Fruit fly (Drosophila melanogaster) whole organism, embryonic: ENCODE data around the gene CG8564.

Source experiments
- Ada2b ChIP-seq: fragments of 200-800 bp; sonication (Bioruptor generic); IDR thresholded peaks from 2 replicates; pipeline ENCODE4 v1.3.6; 2022; ENCODE audit warnings: missing biosample characterization, missing genetic modification characterization
- CG10979 ChIP-seq: fragments of 200-800 bp; sonication (Bioruptor generic); optimal IDR thresholded peaks from 2 replicates; lab custom pipeline; 2018; ENCODE audit warnings: missing biosample characterization, mild to moderate bottlenecking, missing genetic modification characterization, moderate library complexity
- CG12155 ChIP-seq: fragments of 200-800 bp; sonication (Bioruptor generic); optimal IDR thresholded peaks from 3 replicates; lab custom pipeline; 2016; ENCODE audit warnings: missing biosample characterization, missing genetic modification characterization
- CG16815 ChIP-seq: fragments of 200-800 bp; sonication (Bioruptor generic); optimal IDR thresholded peaks from 3 replicates; lab custom pipeline; 2017; ENCODE audit warnings: missing biosample characterization, mild to moderate bottlenecking, missing genetic modification characterization
- CG17802 ChIP-seq: fragments of 200-800 bp; sonication (Bioruptor generic); optimal IDR thresholded peaks from 2 replicates; lab custom pipeline; 2018; ENCODE audit warnings: missing biosample characterization, mild to moderate bottlenecking, missing genetic modification characterization, moderate library complexity
- CG18599 ChIP-seq: fragments of 200-800 bp; sonication (Bioruptor generic); optimal IDR thresholded peaks from 3 replicates; lab custom pipeline; 2017; ENCODE audit warnings: missing biosample characterization, missing genetic modification characterization, mild to moderate bottlenecking, moderate library complexity, missing genetic modification reagents
- CG2875 ChIP-seq: fragments of 200-800 bp; sonication (Bioruptor generic); optimal IDR thresholded peaks from 2 replicates; lab custom pipeline; 2017; ENCODE audit warnings: missing biosample characterization, mild to moderate bottlenecking, missing genetic modification characterization, missing genetic modification reagents
- CG30020 ChIP-seq: fragments of 200-800 bp; optimal IDR thresholded peaks from 2 replicates; lab custom pipeline; 2019; ENCODE audit warnings: missing biosample characterization, mild to moderate bottlenecking, missing genetic modification characterization, moderate library complexity
- CG33557 ChIP-seq: fragments of 200-800 bp; sonication (Bioruptor generic); optimal IDR thresholded peaks from 2 replicates; lab custom pipeline; 2019; ENCODE audit warnings: missing biosample characterization, mild to moderate bottlenecking, missing genetic modification characterization, moderate library complexity
- CG4707 ChIP-seq: fragments of 200-800 bp; sonication (Bioruptor generic); optimal IDR thresholded peaks from 2 replicates; lab custom pipeline; 2018; ENCODE audit warnings: missing biosample characterization, mild to moderate bottlenecking, missing genetic modification characterization, moderate library complexity
- CG4854 ChIP-seq: fragments of 200-800 bp; sonication (Bioruptor generic); optimal IDR thresholded peaks from 2 replicates; lab custom pipeline; 2016; ENCODE audit warnings: missing biosample characterization, missing genetic modification characterization, inconsistent platforms
- CG5180 ChIP-seq: fragments of 200-800 bp; sonication (Bioruptor generic); optimal IDR thresholded peaks from 3 replicates; lab custom pipeline; 2017; ENCODE audit warnings: missing biosample characterization, missing genetic modification characterization, mild to moderate bottlenecking, moderate library complexity, missing genetic modification reagents
- CG5953 ChIP-seq: fragments of 200-800 bp; sonication (Bioruptor generic); IDR thresholded peaks from 2 replicates; pipeline ENCODE4 v1.3.6; 2022; ENCODE audit warnings: missing biosample characterization, missing genetic modification characterization
- CG7786 ChIP-seq: fragments of 200-800 bp; sonication (Bioruptor generic); optimal IDR thresholded peaks from 2 replicates; lab custom pipeline; 2016; ENCODE audit warnings: missing biosample characterization, missing genetic modification characterization
- CG7987 ChIP-seq: fragments of 200-800 bp; sonication (Bioruptor generic); optimal IDR thresholded peaks from 2 replicates; lab custom pipeline; 2018; ENCODE audit warnings: missing biosample characterization, mild to moderate bottlenecking, missing genetic modification characterization, moderate library complexity
- CG8944 ChIP-seq: fragments of 200-800 bp; sonication (Bioruptor generic); optimal IDR thresholded peaks from 3 replicates; lab custom pipeline; 2016; ENCODE audit warnings: missing biosample characterization, missing genetic modification characterization
- CG9932 ChIP-seq: fragments of 200-800 bp; sonication (Bioruptor generic); IDR thresholded peaks from 2 replicates; pipeline ENCODE4 v1.3.6; 2022; ENCODE audit warnings: missing biosample characterization, missing genetic modification characterization
- Chrac-16 ChIP-seq: fragments of 200-800 bp; sonication (Bioruptor generic); optimal IDR thresholded peaks from 3 replicates; lab custom pipeline; 2016; ENCODE audit warnings: missing biosample characterization, missing genetic modification characterization
- CkIIα-i1 ChIP-seq: fragments of 200-800 bp; sonication (Bioruptor generic); IDR thresholded peaks from 2 replicates; pipeline ENCODE4 v1.3.6; 2022; ENCODE audit warnings: missing biosample characterization, missing genetic modification characterization
- Dad ChIP-seq: fragments of 200-800 bp; sonication (Bioruptor generic); optimal IDR thresholded peaks from 3 replicates; lab custom pipeline; 2016; ENCODE audit warnings: missing biosample characterization, missing genetic modification characterization
- Ets97D ChIP-seq: fragments of 200-800 bp; sonication (Bioruptor generic); optimal IDR thresholded peaks from 3 replicates; lab custom pipeline; 2016; ENCODE audit warnings: missing biosample characterization, missing genetic modification characterization
- HLH54F ChIP-seq: fragments of 200-800 bp; sonication (Bioruptor generic); optimal IDR thresholded peaks from 3 replicates; lab custom pipeline; 2016; ENCODE audit warnings: missing biosample characterization, missing genetic modification characterization
- HmgD ChIP-seq: fragments of 200-800 bp; sonication (Bioruptor generic); optimal IDR thresholded peaks from 3 replicates; lab custom pipeline; 2016; ENCODE audit warnings: missing biosample characterization, missing genetic modification characterization
- Jarid2 ChIP-seq: fragments of 200-800 bp; sonication (Bioruptor generic); optimal IDR thresholded peaks from 3 replicates; lab custom pipeline; 2017; ENCODE audit warnings: mild to moderate bottlenecking, missing biosample characterization, missing genetic modification reagents, missing genetic modification characterization
- MTF-1 ChIP-seq: fragments of 200-800 bp; sonication (Bioruptor generic); optimal IDR thresholded peaks from 2 replicates; lab custom pipeline; 2018; ENCODE audit warnings: missing biosample characterization, mild to moderate bottlenecking, missing genetic modification characterization, borderline replicate concordance
- Opbp ChIP-seq: fragments of 200-800 bp; sonication (Bioruptor generic); IDR thresholded peaks from 3 replicates; pipeline ENCODE4 v1.3.6; 2022; ENCODE audit warnings: missing biosample characterization, missing genetic modification characterization; ENCODE audit not compliant: partially characterized antibody
- PHDP ChIP-seq: fragments of 200-800 bp; sonication (Bioruptor generic); optimal IDR thresholded peaks from 3 replicates; lab custom pipeline; 2018; ENCODE audit warnings: missing biosample characterization, mild to moderate bottlenecking, missing genetic modification characterization, moderate library complexity
- Xrp1 ChIP-seq: fragments of 200-800 bp; sonication (Bioruptor generic); IDR thresholded peaks from 2 replicates; pipeline ENCODE4 v1.3.6; 2022; ENCODE audit warnings: missing biosample characterization, missing genetic modification characterization
- YL-1 ChIP-seq: fragments of 200-800 bp; sonication (Bioruptor generic); optimal IDR thresholded peaks from 3 replicates; lab custom pipeline; 2017; ENCODE audit warnings: missing biosample characterization, mild to moderate bottlenecking, missing genetic modification characterization
- bab2 ChIP-seq: fragments of 200-800 bp; sonication (Bioruptor generic); optimal IDR thresholded peaks from 2 replicates; lab custom pipeline; 2016; ENCODE audit warnings: missing biosample characterization, missing genetic modification characterization
- cg ChIP-seq: fragments of 200-800 bp; sonication (Bioruptor generic); optimal IDR thresholded peaks from 3 replicates; lab custom pipeline; 2019; ENCODE audit warnings: missing biosample characterization, mild to moderate bottlenecking, missing genetic modification characterization, moderate library complexity
- chinmo ChIP-seq: fragments of 200-800 bp; sonication (Bioruptor generic); IDR thresholded peaks from 4 replicates; pipeline ENCODE4 v1.3.6; 2022; ENCODE audit warnings: missing biosample characterization, missing genetic modification characterization; ENCODE audit not compliant: partially characterized antibody
- dan ChIP-seq: fragments of 200-800 bp; sonication (Bioruptor generic); IDR thresholded peaks from 2 replicates; pipeline ENCODE4 v1.3.6; 2022; ENCODE audit warnings: missing biosample characterization, missing genetic modification characterization
- danr ChIP-seq: fragments of 200-800 bp; sonication (Bioruptor generic); IDR thresholded peaks from 2 replicates; pipeline ENCODE4 v1.3.6; 2022; ENCODE audit warnings: missing biosample characterization, missing genetic modification characterization
- exex ChIP-seq: fragments of 200-800 bp; sonication (Bioruptor generic); optimal IDR thresholded peaks from 4 replicates; lab custom pipeline; 2018; ENCODE audit warnings: missing biosample characterization, mild to moderate bottlenecking, missing genetic modification characterization, moderate library complexity
- gro ChIP-seq: fragments of 200-800 bp; sonication (Bioruptor generic); optimal IDR thresholded peaks from 2 replicates; lab custom pipeline; 2016; ENCODE audit warnings: missing biosample characterization, missing genetic modification characterization
- hbn ChIP-seq: fragments of 200-800 bp; sonication (Bioruptor generic); IDR thresholded peaks from 2 replicates; pipeline ENCODE4 v1.3.6; 2022; ENCODE audit warnings: missing biosample characterization, missing genetic modification characterization; ENCODE audit not compliant: partially characterized antibody
- ind ChIP-seq: fragments of 200-800 bp; sonication (Bioruptor generic); optimal IDR thresholded peaks from 3 replicates; lab custom pipeline; 2016; ENCODE audit warnings: missing biosample characterization, missing genetic modification characterization
- jigr1 ChIP-seq: fragments of 200-800 bp; sonication (Bioruptor generic); IDR thresholded peaks from 3 replicates; pipeline ENCODE4 v1.3.6; 2022; ENCODE audit warnings: missing biosample characterization, missing genetic modification characterization
- nerfin-1 ChIP-seq: fragments of 200-800 bp; sonication (Bioruptor generic); optimal IDR thresholded peaks from 3 replicates; lab custom pipeline; 2019; ENCODE audit warnings: missing biosample characterization, mild to moderate bottlenecking, missing genetic modification characterization, moderate library complexity
- org-1 ChIP-seq: fragments of 200-800 bp; sonication (Bioruptor generic); optimal IDR thresholded peaks from 2 replicates; lab custom pipeline; 2017; ENCODE audit warnings: missing biosample characterization, missing genetic modification characterization
- peb ChIP-seq: fragments of 200-800 bp; sonication (Bioruptor generic); IDR thresholded peaks from 2 replicates; pipeline ENCODE4 v1.3.6; 2022; ENCODE audit warnings: missing biosample characterization, missing genetic modification characterization
- phol ChIP-seq: fragments of 200-800 bp; sonication (Bioruptor generic); optimal IDR thresholded peaks from 3 replicates; lab custom pipeline; 2018; ENCODE audit warnings: missing biosample characterization, mild to moderate bottlenecking, missing genetic modification characterization, moderate library complexity
- pros ChIP-seq: fragments of 200-800 bp; sonication (Bioruptor generic); optimal IDR thresholded peaks from 3 replicates; lab custom pipeline; 2019; ENCODE audit warnings: missing biosample characterization, mild to moderate bottlenecking, missing genetic modification characterization, moderate library complexity
- ranshi ChIP-seq: fragments of 200-800 bp; sonication (Bioruptor generic); IDR thresholded peaks from 2 replicates; pipeline ENCODE4 v1.3.6; 2022; ENCODE audit warnings: missing biosample characterization, missing genetic modification characterization
- seq ChIP-seq: fragments of 200-800 bp; sonication (Bioruptor generic); IDR thresholded peaks from 2 replicates; pipeline ENCODE4 v1.3.6; 2022; ENCODE audit warnings: missing biosample characterization, missing genetic modification characterization
- shn ChIP-seq: fragments of 200-800 bp; sonication (Bioruptor generic); optimal IDR thresholded peaks from 3 replicates; lab custom pipeline; 2016; ENCODE audit warnings: missing biosample characterization, missing genetic modification characterization
- stwl ChIP-seq: fragments of 200-800 bp; sonication (Bioruptor generic); optimal IDR thresholded peaks from 3 replicates; lab custom pipeline; 2018; ENCODE audit warnings: missing biosample characterization, mild to moderate bottlenecking, missing genetic modification characterization, moderate library complexity
- unpg ChIP-seq: fragments of 200-800 bp; sonication (Bioruptor generic); optimal IDR thresholded peaks from 3 replicates; lab custom pipeline; 2018; ENCODE audit warnings: missing biosample characterization, mild to moderate bottlenecking, missing genetic modification characterization, moderate library complexity

CG8564 gene

dm6 chr3L:7381359-7381976 is 6.2 kb downstream of the CG8564 start, which contains the start of the genes SMSr and smid (continued):
- peak; percentile 65 for TF ChIP-seq Xrp1 (GFP tag; lab: Robert Waterston, UW)
- TF ChIP-seq ind (GFP tag; lab: Kevin White, UChicago): peak; percentile 58
- no peak for TF ChIP-seq exex
- TF ChIP-seq jigr1 (GFP tag; lab: Robert Waterston, UW): no peak
- TF ChIP-seq HLH54F (GFP tag; lab: Kevin White, UChicago): peak; percentile 55
- TF ChIP-seq CG16815 (GFP tag; lab: Kevin White, UChicago): peak; percentile 19
- no peak for TF ChIP-seq CG2875
- TF ChIP-seq dan (GFP tag; lab: Robert Waterston, UW): no peak
- no peak for TF ChIP-seq peb (GFP tag; lab: Robert Waterston, UW)
- TF ChIP-seq CG7987 (GFP tag; lab: Kevin White, UChicago): peak; percentile 26
- peak; percentile 64 for TF ChIP-seq CG12155 (GFP tag; lab: Kevin White, UChicago)
- peak; percentile 85; the same call in 3 of the 4 replicates for TF ChIP-seq chinmo (GFP tag; lab: Robert Waterston, UW)
- 0 out of 2 replicates have a peak, but pooled peaks have one; percentile 23 for TF ChIP-seq Ada2b (GFP tag; lab: Robert Waterston, UW)
- TF ChIP-seq PHDP (tag; lab: Kevin White, UChicago): peak; percentile 60
- TF ChIP-seq CG7786 (GFP tag; lab: Kevin White, UChicago): peak; percentile 33
- TF ChIP-seq danr (GFP tag; lab: Robert Waterston, UW): peak; percentile 50; the same call in 1 of the 2 replicates
- peak; percentile 66 for TF ChIP-seq Opbp
- no peak for TF ChIP-seq cg (GFP tag; lab: Kevin White, UChicago)
- peak; percentile 54 for TF ChIP-seq Chrac-16 (GFP tag; lab: Kevin White, UChicago)
- TF ChIP-seq nerfin-1 (tag; lab: Kevin White, UChicago): peak; percentile 45
- peak; percentile 84 for TF ChIP-seq phol (tag; lab: Kevin White, UChicago)
- TF ChIP-seq CG18599 (GFP tag; lab: Kevin White, UChicago): peak; percentile 67
- no peak for TF ChIP-seq CG5180 (GFP tag; lab: Kevin White, UChicago)
- TF ChIP-seq MTF-1 (GFP tag; lab: Kevin White, UChicago): no peak
- peak; percentile 22 for TF ChIP-seq CG33557 (GFP tag; lab: Kevin White, UChicago)
- no peak for TF ChIP-seq CG4707
- TF ChIP-seq unpg (GFP tag; lab: Kevin White, UChicago): no peak
- 0 out of 2 replicates have a peak, but pooled peaks have one; percentile 32 for TF ChIP-seq ranshi (GFP tag; lab: Robert Waterston, UW)
- TF ChIP-seq gro (GFP tag; lab: Kevin White, UChicago): no peak
- no peak for TF ChIP-seq Dad (GFP tag; lab: Kevin White, UChicago)
- peak; percentile 52 for TF ChIP-seq CG4854 (GFP tag; lab: Kevin White, UChicago)
- TF ChIP-seq CG10979: peak; percentile 62
- TF ChIP-seq seq (GFP tag; lab: Robert Waterston, UW): no peak
- TF ChIP-seq bab2 (GFP tag; lab: Kevin White, UChicago): peak; percentile 42
- TF ChIP-seq Jarid2: no peak
- TF ChIP-seq CG30020 (tag; lab: Kevin White, UChicago): peak; percentile 91
- TF ChIP-seq Ets97D (GFP tag; lab: Kevin White, UChicago): peak; percentile 70
- TF ChIP-seq pros (GFP tag; lab: Kevin White, UChicago): no peak
- TF ChIP-seq CG5953 (GFP tag; lab: Robert Waterston, UW): no peak
- peak; percentile 35 for TF ChIP-seq shn (GFP tag; lab: Kevin White, UChicago)
- no peak for TF ChIP-seq CkIIα-i1 (GFP tag; lab: Robert Waterston, UW)
- peak; percentile 41 for TF ChIP-seq CG8944 (GFP tag; lab: Kevin White, UChicago)
- peak; percentile 71; the same call in 1 of the 2 replicates for TF ChIP-seq hbn (GFP tag; lab: Robert Waterston, UW)
- peak; percentile 78 for TF ChIP-seq YL-1 (GFP tag; lab: Kevin White, UChicago)
- TF ChIP-seq HmgD (GFP tag; lab: Kevin White, UChicago): no peak
- peak; percentile 4 for TF ChIP-seq org-1
- peak; percentile 80 for TF ChIP-seq CG9932 (GFP tag; lab: Robert Waterston, UW)
- TF ChIP-seq CG17802 (tag; lab: Kevin White, UChicago): peak; percentile 93
- TF ChIP-seq stwl (tag; lab: Kevin White, UChicago): peak; percentile 66
